Fruit fly (Drosophila melanogaster): ENCODE results near the gene CG18428.
A peak's percentile ranks its signal among the peaks of the same experiment; 100 is the strongest.

CG18428 gene

dm6 chr3R:24112320-24113069 lies 3.4 kb downstream of the CG18428 start, which contains the start of gene CG13605 (continued):
- peak; percentile 79 for TF ChIP-seq esn (GFP tag; optimal IDR thresholded peaks at IDR 0.05)
- TF ChIP-seq Sox14 (GFP tag; optimal IDR thresholded peaks at IDR 0.05) = peak; percentile 41
- TF ChIP-seq eg (GFP tag; IDR thresholded peaks at IDR 0.05) = peak; percentile 82
- TF ChIP-seq fkh (GFP tag; optimal IDR thresholded peaks at IDR 0.05) = peak; percentile 6
- TF ChIP-seq Ets96B (tag; optimal IDR thresholded peaks at IDR 0.05) = peak; percentile 48
- TF ChIP-seq CG11762 (GFP tag; optimal IDR thresholded peaks at IDR 0.05; ENCODE audit: insufficient read depth) = peak; percentile 53
- TF ChIP-seq achi (GFP tag; optimal IDR thresholded peaks at IDR 0.05) = peak; percentile 70
- peak; percentile 51 for TF ChIP-seq Eip75B (GFP tag; optimal IDR thresholded peaks at IDR 0.05)
- peak; percentile 60 for TF ChIP-seq CG3032 (tag; optimal IDR thresholded peaks at IDR 0.05)
- peak; percentile 40 for TF ChIP-seq CG8319 (GFP tag; optimal IDR thresholded peaks at IDR 0.05)
- TF ChIP-seq Hr38 (GFP tag; optimal IDR thresholded peaks at IDR 0.05) = no peak
- peak; percentile 66 for TF ChIP-seq CG34406 (GFP tag; optimal IDR thresholded peaks at IDR 0.05)
- peak; percentile 71 for TF ChIP-seq Sox102F (GFP tag; optimal IDR thresholded peaks at IDR 0.05)
- TF ChIP-seq net (GFP tag; optimal IDR thresholded peaks at IDR 0.05) = peak; percentile 72
- TF ChIP-seq CG7368 (GFP tag; optimal IDR thresholded peaks at IDR 0.05) = peak; percentile 57
- peak; percentile 67 for TF ChIP-seq Hr39 (GFP tag; optimal IDR thresholded peaks at IDR 0.05)
- TF ChIP-seq CG6792 (GFP tag; optimal IDR thresholded peaks at IDR 0.05) = peak; percentile 56
- peak; percentile 71 for TF ChIP-seq Hr4 (GFP tag; optimal IDR thresholded peaks at IDR 0.05)

- TF ChIP-seq CG6854 (GFP tag; optimal IDR thresholded peaks at IDR 0.05) (no peak), acj6 (GFP tag; optimal IDR thresholded peaks at IDR 0.05) (no peak), CG8119 (GFP tag; IDR thresholded peaks at IDR 0.05) (no peak), CG10669 (GFP tag; optimal IDR thresholded peaks at IDR 0.05) (no peak), CG32006 (GFP tag; optimal IDR thresholded peaks at IDR 0.05) (no peak), CG6792 (GFP tag; optimal IDR thresholded peaks at IDR 0.05) (no peak), svp (GFP tag) (no peak), Met (GFP tag; optimal IDR thresholded peaks at IDR 0.05) (no peak), Gug (GFP tag; IDR thresholded peaks at IDR 0.05) (no peak), Eip93F (GFP tag; optimal IDR thresholded peaks at IDR 0.05) (no peak), achi (GFP tag; optimal IDR thresholded peaks at IDR 0.05) (no peak), Eip78C (GFP tag) (no peak), cyc (GFP tag; optimal IDR thresholded peaks at IDR 0.05) (no peak), CG6163 (GFP tag; IDR thresholded peaks at IDR 0.05) (no peak), CG10631 (GFP tag; optimal IDR thresholded peaks at IDR 0.05) (no peak), CG7368 (GFP tag; optimal IDR thresholded peaks at IDR 0.05) (no peak), Ets21C (GFP tag; optimal IDR thresholded peaks at IDR 0.05) (no peak), Smox (GFP tag; optimal IDR thresholded peaks at IDR 0.05) (no peak), pdm3 (GFP tag; optimal IDR thresholded peaks at IDR 0.05) (no peak), salr (GFP tag; optimal IDR thresholded peaks at IDR 0.05) (no peak)
Measured at dm6 chr3R:24113070-24113385, 3.9 kb downstream of the CG18428 start, which contains the start of gene Root. TSS of gene Root (plus strand) at chr3R:24113286.

- TF ChIP-seq CG15336 (GFP tag; IDR thresholded peaks at IDR 0.05) = no peak
- TF ChIP-seq CG16779 (tag; optimal IDR thresholded peaks at IDR 0.05) = no peak
- TF ChIP-seq CG1621 (tag; optimal IDR thresholded peaks at IDR 0.05) = no peak
- TF ChIP-seq CG6792 (GFP tag; optimal IDR thresholded peaks at IDR 0.05) = no peak
- TF ChIP-seq Eip78C (GFP tag) = peak; percentile 67
- TF ChIP-seq Eip75B (GFP tag; optimal IDR thresholded peaks at IDR 0.05) = no peak
- TF ChIP-seq svp (GFP tag) = peak; percentile 89
- no peak for TF ChIP-seq Gug (GFP tag; IDR thresholded peaks at IDR 0.05)
- TF ChIP-seq fkh (GFP tag; optimal IDR thresholded peaks at IDR 0.05) = no peak
- no peak for TF ChIP-seq Smox (GFP tag; optimal IDR thresholded peaks at IDR 0.05)
- TF ChIP-seq esn (GFP tag; optimal IDR thresholded peaks at IDR 0.05) = peak; percentile 1
- TF ChIP-seq CG8319 (GFP tag; optimal IDR thresholded peaks at IDR 0.05) = no peak
- TF ChIP-seq CG6276 (GFP tag; optimal IDR thresholded peaks at IDR 0.05) = no peak
- TF ChIP-seq CG31627 (GFP tag; optimal IDR thresholded peaks at IDR 0.05) = no peak
- no peak for TF ChIP-seq pdm3 (GFP tag; optimal IDR thresholded peaks at IDR 0.05)
- peak; percentile 45 for TF ChIP-seq CG32006 (GFP tag; optimal IDR thresholded peaks at IDR 0.05)
Measured at dm6 chr3R:24116180-24116579, 7.0 kb downstream of the CG18428 start, which contains the start of gene CG13607. TSS of gene CG13607 (minus strand) at chr3R:24116322.
